Worm (Caenorhabditis elegans): ENCODE measurements around the gene nhr-14.

ce11 chrX:8477048-8477806 lies 1.2 kb upstream of the nhr-14 start:
- no peak for TF ChIP-seq ztf-29 (GFP tag; IDR thresholded peaks at IDR 0.05)
- TF ChIP-seq med-1 (GFP tag; optimal IDR thresholded peaks at IDR 0.05; ENCODE audit: insufficient read depth): no peak
- TF ChIP-seq ztf-23 (GFP tag; IDR thresholded peaks at IDR 0.05): no peak
- no peak for TF ChIP-seq tab-1 (GFP tag; IDR thresholded peaks at IDR 0.05)
- TF ChIP-seq T22C8.4 (GFP tag; IDR thresholded peaks at IDR 0.05): no peak
- no peak for TF ChIP-seq cog-1 (tag; optimal IDR thresholded peaks at IDR 0.05)
